Worm (Caenorhabditis elegans) whole organism, midembryonic: Measurements from ENCODE around the gene W06D12.6.

Experiments
- T22C8.4 ChIP-seq: fragments of 200-800 bp; sonication (Bioruptor generic); IDR thresholded peaks from 2 replicates; pipeline ENCODE4 v1.3.6; 2022; ENCODE audit warnings: missing genetic modification characterization, missing compliant biosample characterization
- cog-1 ChIP-seq: sonication (generic microtip); optimal IDR thresholded peaks from 2 replicates; lab custom pipeline; 2016; ENCODE audit warnings: missing genetic modification characterization, missing compliant biosample characterization
- flt-1 ChIP-seq: fragments of 200-800 bp; sonication (Bioruptor generic); IDR thresholded peaks from 2 replicates; pipeline ENCODE4 v1.3.6; 2022; ENCODE audit warnings: missing genetic modification characterization, missing compliant biosample characterization
- klf-2 ChIP-seq: fragments of 200-800 bp; sonication (Bioruptor generic); conservative IDR thresholded peaks from 2 replicates; pipeline ENCODE4 v1.3.6; 2022; ENCODE audit warnings: missing genetic modification reagents, missing genetic modification characterization, missing compliant biosample characterization
- med-1 ChIP-seq: sonication (generic microtip); optimal IDR thresholded peaks from 2 replicates; lab custom pipeline; 2017; ENCODE audit warnings: missing genetic modification characterization, mild to moderate bottlenecking, missing compliant biosample characterization, antibody characterized with exemption, missing genetic modification reagents; ENCODE audit not compliant: insufficient read depth
- ref-1 ChIP-seq: fragments of 200-800 bp; sonication (Bioruptor generic); conservative IDR thresholded peaks from 2 replicates; pipeline ENCODE4 v1.3.6; 2022; ENCODE audit warnings: missing genetic modification reagents, missing genetic modification characterization, missing compliant biosample characterization
- tab-1 ChIP-seq: fragments of 200-800 bp; sonication (Bioruptor generic); IDR thresholded peaks from 2 replicates; pipeline ENCODE4 v1.3.6; 2022; ENCODE audit warnings: missing genetic modification characterization, missing compliant biosample characterization
- ztf-23 ChIP-seq: fragments of 200-800 bp; sonication (Bioruptor generic); IDR thresholded peaks from 2 replicates; pipeline ENCODE4 v1.3.6; 2022; ENCODE audit warnings: missing genetic modification reagents, missing genetic modification characterization, missing compliant biosample characterization
- ztf-29 ChIP-seq: fragments of 200-800 bp; sonication (Bioruptor generic); IDR thresholded peaks from 2 replicates; pipeline ENCODE4 v1.3.6; 2022; ENCODE audit warnings: missing genetic modification reagents, missing genetic modification characterization, missing compliant biosample characterization

The W06D12.6 gene

ce11 chrV:17721709-17722108, 15.8 kb downstream of the W06D12.6 start:
- TF ChIP-seq flt-1 (GFP tag; lab: Robert Waterston, UW): no peak
- no peak for TF ChIP-seq klf-2
- no peak for TF ChIP-seq tab-1
- no peak for TF ChIP-seq ztf-23 (GFP tag; lab: Robert Waterston, UW)
- no peak for TF ChIP-seq T22C8.4 (GFP tag; lab: Robert Waterston, UW)
- no peak for TF ChIP-seq ref-1 (GFP tag; lab: Robert Waterston, UW)
- TF ChIP-seq med-1: no peak
- TF ChIP-seq cog-1 (tag; lab: Kevin White, UChicago): no peak
- TF ChIP-seq ztf-29 (GFP tag; lab: Robert Waterston, UW): no peak

ce11 chrV:17722553-17722952, 16.6 kb downstream of the W06D12.6 start:
- TF ChIP-seq klf-2: no peak
- no peak for TF ChIP-seq flt-1 (GFP tag; lab: Robert Waterston, UW)
- TF ChIP-seq ztf-23 (GFP tag; lab: Robert Waterston, UW): no peak
- TF ChIP-seq tab-1: no peak
- TF ChIP-seq cog-1 (tag; lab: Kevin White, UChicago): no peak
- no peak for TF ChIP-seq med-1
- TF ChIP-seq ztf-29 (GFP tag; lab: Robert Waterston, UW): no peak
- TF ChIP-seq T22C8.4 (GFP tag; lab: Robert Waterston, UW): no peak
- no peak for TF ChIP-seq ref-1 (GFP tag; lab: Robert Waterston, UW)

- no peak for TF ChIP-seq cog-1 (tag; lab: Kevin White, UChicago)
- no peak for TF ChIP-seq ref-1 (GFP tag; lab: Robert Waterston, UW)
- TF ChIP-seq ztf-29 (GFP tag; lab: Robert Waterston, UW): no peak
- no peak for TF ChIP-seq med-1
- TF ChIP-seq tab-1: no peak
Observed at ce11 chrV:17723142-17723781, 17.3 kb downstream of the W06D12.6 start.

- no peak for TF ChIP-seq med-1
- no peak for TF ChIP-seq tab-1
- TF ChIP-seq cog-1 (tag; lab: Kevin White, UChicago): no peak
- no peak for TF ChIP-seq flt-1 (GFP tag; lab: Robert Waterston, UW)
- no peak for TF ChIP-seq ref-1 (GFP tag; lab: Robert Waterston, UW)
- TF ChIP-seq klf-2: no peak
- no peak for TF ChIP-seq ztf-23 (GFP tag; lab: Robert Waterston, UW)
- TF ChIP-seq ztf-29 (GFP tag; lab: Robert Waterston, UW): no peak
- no peak for TF ChIP-seq T22C8.4 (GFP tag; lab: Robert Waterston, UW)
Observed at ce11 chrV:17724704-17725103, 18.8 kb downstream of the W06D12.6 start, which contains the start of gene fat-5. fat-5 (plus strand) TSS chrV:17725004.

ce11 chrV:17728336-17728735, 22.4 kb downstream of the W06D12.6 start:
- no peak for TF ChIP-seq cog-1 (tag; lab: Kevin White, UChicago)
- no peak for TF ChIP-seq klf-2
- no peak for TF ChIP-seq ref-1 (GFP tag; lab: Robert Waterston, UW)

ce11 chrV:17728757-17729156, 22.8 kb downstream of the W06D12.6 start:
- TF ChIP-seq ztf-23 (GFP tag; lab: Robert Waterston, UW) (no peak), cog-1 (tag; lab: Kevin White, UChicago) (no peak), ztf-29 (GFP tag; lab: Robert Waterston, UW) (no peak), tab-1 (no peak), med-1 (no peak), T22C8.4 (GFP tag; lab: Robert Waterston, UW) (no peak)

ce11 chrV:17732516-17732915, 26.6 kb downstream of the W06D12.6 start, which contains the start of gene twk-42:
twk-42 (minus strand) TSS chrV:17732616.
- TF ChIP-seq klf-2 (no peak), flt-1 (GFP tag; lab: Robert Waterston, UW) (no peak), tab-1 (no peak)

ce11 chrV:17739801-17740200, 33.9 kb downstream of the W06D12.6 start, which contains the start of gene cutl-4:
cutl-4 (minus strand) TSS chrV:17739901.
- TF ChIP-seq med-1 (no peak), ztf-29 (GFP tag; lab: Robert Waterston, UW) (no peak), T22C8.4 (GFP tag; lab: Robert Waterston, UW) (no peak), tab-1 (no peak), ztf-23 (GFP tag; lab: Robert Waterston, UW) (no peak), cog-1 (tag; lab: Kevin White, UChicago) (no peak), ref-1 (GFP tag; lab: Robert Waterston, UW) (no peak), flt-1 (GFP tag; lab: Robert Waterston, UW) (no peak), klf-2 (no peak)

ce11 chrV:17743802-17744201, 37.9 kb downstream of the W06D12.6 start:
- TF ChIP-seq klf-2: no peak
- TF ChIP-seq T22C8.4 (GFP tag; lab: Robert Waterston, UW): no peak
- TF ChIP-seq cog-1 (tag; lab: Kevin White, UChicago): no peak
- no peak for TF ChIP-seq ztf-29 (GFP tag; lab: Robert Waterston, UW)

ce11 chrV:17746959-17747358, 41.0 kb downstream of the W06D12.6 start, which contains the start of gene twk-36:
twk-36 (minus strand) TSS chrV:17747059.
- TF ChIP-seq ztf-23 (GFP tag; lab: Robert Waterston, UW) (no peak), flt-1 (GFP tag; lab: Robert Waterston, UW) (no peak), tab-1 (no peak), cog-1 (tag; lab: Kevin White, UChicago) (no peak), klf-2 (no peak), med-1 (no peak), T22C8.4 (GFP tag; lab: Robert Waterston, UW) (no peak), ztf-29 (GFP tag; lab: Robert Waterston, UW) (no peak), ref-1 (GFP tag; lab: Robert Waterston, UW) (no peak)
